Worm (Caenorhabditis elegans) whole organism, L2 larva: ENCODE results near the gene rbm-7.

Experiments
- R02D3.7 ChIP-seq: fragments of 150-350 bp; optimal IDR thresholded peaks from 2 replicates; lab custom pipeline; 2014; ENCODE audit warnings: missing biosample characterization, missing genetic modification characterization
- alr-1 ChIP-seq: fragments of 150-350 bp; optimal IDR thresholded peaks from 2 replicates; lab custom pipeline; 2014; ENCODE audit warnings: missing biosample characterization, missing genetic modification characterization
- blmp-1 ChIP-seq: sonication (generic microtip); optimal IDR thresholded peaks from 2 replicates; lab custom pipeline; 2017; ENCODE audit warnings: missing genetic modification characterization, mild to moderate bottlenecking, missing compliant biosample characterization, antibody characterized with exemption, moderate library complexity; ENCODE audit not compliant: insufficient read depth
- elt-1 ChIP-seq: fragments of 150-350 bp; optimal IDR thresholded peaks from 2 replicates; lab custom pipeline; 2014; ENCODE audit warnings: missing biosample characterization, missing genetic modification characterization
- elt-3 ChIP-seq: sonication (generic microtip); optimal IDR thresholded peaks from 2 replicates; lab custom pipeline; 2017; ENCODE audit warnings: missing biosample characterization, missing genetic modification characterization
- fos-1 ChIP-seq: fragments of 150-350 bp; optimal IDR thresholded peaks from 2 replicates; lab custom pipeline; 2014; ENCODE audit warnings: missing biosample characterization, missing genetic modification characterization
- lin-13 ChIP-seq: fragments of 150-350 bp; optimal IDR thresholded peaks from 2 replicates; lab custom pipeline; 2014; ENCODE audit warnings: missing biosample characterization, missing genetic modification reagents, missing genetic modification characterization
- mdl-1 ChIP-seq, 2 experiments: fragments of 150-350 bp in 1 of 2; sonication (generic microtip) in 1 of 2; optimal IDR thresholded peaks; 2 replicates each; lab custom pipeline; 2017; ENCODE audit warnings: missing biosample characterization in 2 of 2, missing genetic modification characterization in 2 of 2
- nhr-11 ChIP-seq: fragments of 150-350 bp; optimal IDR thresholded peaks from 2 replicates; lab custom pipeline; 2014; ENCODE audit warnings: missing biosample characterization, missing genetic modification characterization
- nhr-6 ChIP-seq: fragments of 150-350 bp; optimal IDR thresholded peaks from 2 replicates; lab custom pipeline; 2014; ENCODE audit warnings: missing biosample characterization, missing genetic modification characterization
- skn-1 ChIP-seq: sonication (generic microtip); optimal IDR thresholded peaks from 2 replicates; lab custom pipeline; 2017; ENCODE audit warnings: missing biosample characterization, missing genetic modification characterization
- sma-9 ChIP-seq, 2 experiments: fragments of 150-350 bp in 1 of 2; sonication (generic microtip) in 1 of 2; optimal IDR thresholded peaks; 2 replicates each; lab custom pipeline; 2014 to 2016; ENCODE audit warnings: missing genetic modification characterization in 2 of 2, mild to moderate bottlenecking in 1 of 2, missing biosample characterization in 1 of 2, missing compliant biosample characterization in 1 of 2, missing genetic modification reagents in 1 of 2, moderate library complexity in 1 of 2

DNA sequence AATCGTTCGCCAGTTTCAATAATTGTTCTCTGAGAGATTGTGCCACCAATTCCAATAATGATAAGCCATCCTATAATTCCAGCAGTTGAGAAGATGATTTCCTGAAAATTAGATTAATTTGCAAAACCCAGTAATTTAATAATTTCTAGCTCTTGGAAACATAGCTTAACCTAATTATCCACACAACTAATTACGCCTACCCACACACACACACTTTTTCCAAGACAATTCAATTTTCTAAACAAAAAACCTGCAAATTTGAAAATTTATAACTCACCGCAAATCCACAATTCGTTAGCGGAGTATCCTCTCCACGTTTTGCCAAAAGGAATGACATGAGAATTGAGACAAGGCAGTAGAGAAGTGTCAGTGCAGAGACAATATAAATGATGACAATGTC, 15.2 kb downstream of the rbm-7 start:
- TF ChIP-seq R02D3.7 (no peak), nhr-11 (no peak), nhr-6 (tag; lab: Kevin White, UChicago) (no peak), elt-1 (tag; lab: Kevin White, UChicago) (no peak), alr-1 (no peak), mdl-1 (tag; optimal IDR thresholded peaks at IDR 0.05; lab: Kevin White, UChicago) (no peak), blmp-1 (tag; lab: Kevin White, UChicago) (no peak), lin-13 (GFP tag; lab: Kevin White, UChicago) (no peak), skn-1 (tag; lab: Kevin White, UChicago) (no peak), fos-1 (tag; lab: Kevin White, UChicago) (no peak), elt-3 (tag; lab: Kevin White, UChicago) (no peak), sma-9 (GFP tag; optimal IDR thresholded peaks at IDR 0.05; lab: Kevin White, UChicago) (no peak), sma-9 (tag; optimal IDR thresholded peaks at IDR 0.05; lab: Kevin White, UChicago) (no peak)
